Fruit fly (Drosophila melanogaster) whole organism, embryonic: ENCODE results near the gene CG10208.

Experiments
- Atf3 ChIP-seq: fragments of 200-800 bp; sonication (Bioruptor generic); optimal IDR thresholded peaks from 3 replicates; lab custom pipeline; 2016; ENCODE audit warnings: missing biosample characterization, missing genetic modification characterization
- Atf6 ChIP-seq: fragments of 200-800 bp; sonication (Bioruptor generic); IDR thresholded peaks from 2 replicates; pipeline ENCODE4 v1.3.6; 2022; ENCODE audit warnings: missing biosample characterization, missing genetic modification characterization
- CG10147 ChIP-seq: fragments of 200-800 bp; sonication (Bioruptor generic); optimal IDR thresholded peaks from 2 replicates; lab custom pipeline; 2019; ENCODE audit warnings: missing biosample characterization, mild to moderate bottlenecking, missing genetic modification characterization, moderate library complexity
- CG10543 ChIP-seq: fragments of 200-800 bp; sonication (Bioruptor generic); optimal IDR thresholded peaks from 3 replicates; lab custom pipeline; 2017; ENCODE audit warnings: missing biosample characterization, mild to moderate bottlenecking, missing genetic modification characterization, moderate library complexity
- CG10654 ChIP-seq: fragments of 200-800 bp; sonication (Bioruptor generic); optimal IDR thresholded peaks from 2 replicates; lab custom pipeline; 2016; ENCODE audit warnings: missing biosample characterization, missing genetic modification characterization
- CG11504 ChIP-seq: fragments of 200-800 bp; sonication (Bioruptor generic); optimal IDR thresholded peaks from 3 replicates; lab custom pipeline; 2019; ENCODE audit warnings: missing biosample characterization, mild to moderate bottlenecking, missing genetic modification characterization, moderate library complexity
- CG12769 ChIP-seq: fragments of 200-800 bp; sonication (Bioruptor generic); optimal IDR thresholded peaks from 2 replicates; lab custom pipeline; 2019; ENCODE audit warnings: missing biosample characterization, mild to moderate bottlenecking, missing genetic modification characterization, moderate library complexity
- CG13287 ChIP-seq: fragments of 200-800 bp; sonication (Bioruptor generic); IDR thresholded peaks from 2 replicates; pipeline ENCODE4 v1.3.6; 2022; ENCODE audit warnings: missing biosample characterization, missing genetic modification characterization; ENCODE audit not compliant: partially characterized antibody
- CG14050 ChIP-seq: fragments of 200-800 bp; sonication (Bioruptor generic); IDR thresholded peaks from 3 replicates; pipeline ENCODE4 v1.3.6; 2022; ENCODE audit warnings: missing biosample characterization, missing genetic modification characterization
- CG14441 ChIP-seq: fragments of 200-800 bp; sonication (Bioruptor generic); IDR thresholded peaks from 2 replicates; pipeline ENCODE4 v1.3.6; 2022; ENCODE audit warnings: missing biosample characterization, missing genetic modification characterization
- CG14667 ChIP-seq: fragments of 200-800 bp; sonication (Bioruptor generic); IDR thresholded peaks from 2 replicates; pipeline ENCODE4 v1.3.6; 2022; ENCODE audit warnings: missing biosample characterization, missing genetic modification characterization
- CG14860 ChIP-seq: fragments of 200-800 bp; sonication (Bioruptor generic); IDR thresholded peaks from 3 replicates; pipeline ENCODE4 v1.3.6; 2022; ENCODE audit warnings: missing biosample characterization, missing genetic modification characterization; ENCODE audit not compliant: partially characterized antibody
- CG17328 ChIP-seq: fragments of 200-800 bp; sonication (Bioruptor generic); IDR thresholded peaks from 2 replicates; pipeline ENCODE4 v1.3.6; 2022; ENCODE audit warnings: missing biosample characterization, missing genetic modification characterization
- CG2129 ChIP-seq: fragments of 200-800 bp; sonication (Bioruptor generic); IDR thresholded peaks from 2 replicates; pipeline ENCODE4 v1.3.6; 2022; ENCODE audit warnings: missing biosample characterization, missing genetic modification characterization; ENCODE audit not compliant: partially characterized antibody
- CG2199 ChIP-seq: fragments of 200-800 bp; sonication (Bioruptor generic); IDR thresholded peaks from 3 replicates; pipeline ENCODE4 v1.3.6; 2022; ENCODE audit warnings: missing biosample characterization, missing genetic modification characterization
- CG2875 ChIP-seq: fragments of 200-800 bp; sonication (Bioruptor generic); optimal IDR thresholded peaks from 2 replicates; lab custom pipeline; 2017; ENCODE audit warnings: missing biosample characterization, mild to moderate bottlenecking, missing genetic modification characterization, missing genetic modification reagents
- CG30403 ChIP-seq: fragments of 200-800 bp; sonication (Bioruptor generic); optimal IDR thresholded peaks from 3 replicates; lab custom pipeline; 2016; ENCODE audit warnings: missing biosample characterization, missing genetic modification characterization
- CG32767 ChIP-seq: fragments of 200-800 bp; sonication (Bioruptor generic); IDR thresholded peaks from 2 replicates; pipeline ENCODE4 v1.3.6; 2022; ENCODE audit warnings: missing biosample characterization, missing genetic modification characterization
- CG3281 ChIP-seq: fragments of 200-800 bp; sonication (Bioruptor generic); optimal IDR thresholded peaks from 3 replicates; lab custom pipeline; 2017; ENCODE audit warnings: missing biosample characterization, mild to moderate bottlenecking, missing genetic modification characterization
- CG3726 ChIP-seq: fragments of 200-800 bp; sonication (Bioruptor generic); IDR thresholded peaks from 3 replicates; pipeline ENCODE4, ENCODE4 v1.3.6; 2022; ENCODE audit warnings: missing biosample characterization, missing genetic modification characterization
- CG5245 ChIP-seq: fragments of 200-800 bp; sonication (Bioruptor generic); optimal IDR thresholded peaks from 3 replicates; lab custom pipeline; 2016; ENCODE audit warnings: missing biosample characterization, missing genetic modification characterization
- CG6689 ChIP-seq: fragments of 200-800 bp; sonication (Bioruptor generic); IDR thresholded peaks from 2 replicates; pipeline ENCODE4 v1.3.6; 2022; ENCODE audit warnings: missing biosample characterization, missing genetic modification characterization
- CG7372 ChIP-seq: fragments of 200-800 bp; sonication (Bioruptor generic); IDR thresholded peaks from 2 replicates; pipeline ENCODE4 v1.3.6; 2022; ENCODE audit warnings: missing biosample characterization, missing genetic modification characterization
- CG7556 ChIP-seq: fragments of 200-800 bp; sonication (Bioruptor generic); optimal IDR thresholded peaks from 2 replicates; lab custom pipeline; 2017; ENCODE audit warnings: missing biosample characterization, mild to moderate bottlenecking, missing genetic modification characterization
- CG9609 ChIP-seq: fragments of 200-800 bp; sonication (Bioruptor generic); optimal IDR thresholded peaks from 3 replicates; lab custom pipeline; 2016; ENCODE audit warnings: missing biosample characterization, missing genetic modification characterization
- Elba2 ChIP-seq: fragments of 200-800 bp; sonication (Bioruptor generic); optimal IDR thresholded peaks from 3 replicates; lab custom pipeline; 2016; ENCODE audit warnings: missing biosample characterization, missing genetic modification characterization
- Fer1 ChIP-seq: fragments of 200-800 bp; sonication (Bioruptor generic); optimal IDR thresholded peaks from 2 replicates; lab custom pipeline; 2017; ENCODE audit warnings: missing biosample characterization, mild to moderate bottlenecking, missing genetic modification characterization
- HHEX ChIP-seq: fragments of 200-800 bp; sonication (Bioruptor generic); optimal IDR thresholded peaks from 3 replicates; lab custom pipeline; 2017; ENCODE audit warnings: missing biosample characterization, mild to moderate bottlenecking, missing genetic modification characterization, missing genetic modification reagents
- HLH3B ChIP-seq: fragments of 200-800 bp; sonication (Bioruptor generic); IDR thresholded peaks from 2 replicates; pipeline ENCODE4 v1.3.6; 2022; ENCODE audit warnings: missing biosample characterization, missing genetic modification characterization
- HLH54F ChIP-seq: fragments of 200-800 bp; sonication (Bioruptor generic); optimal IDR thresholded peaks from 3 replicates; lab custom pipeline; 2016; ENCODE audit warnings: missing biosample characterization, missing genetic modification characterization
- Hand ChIP-seq: fragments of 200-800 bp; sonication (Bioruptor generic); optimal IDR thresholded peaks from 2 replicates; lab custom pipeline; 2017; ENCODE audit warnings: mild to moderate bottlenecking, missing biosample characterization, missing genetic modification reagents, missing genetic modification characterization
- NK7.1 ChIP-seq: fragments of 200-800 bp; sonication (Bioruptor generic); optimal IDR thresholded peaks from 3 replicates; lab custom pipeline; 2016; ENCODE audit warnings: missing biosample characterization, missing genetic modification characterization
- Optix ChIP-seq: fragments of 200-800 bp; sonication (Bioruptor generic); IDR thresholded peaks from 3 replicates; pipeline ENCODE4 v1.3.6; 2022; ENCODE audit warnings: missing biosample characterization, missing genetic modification characterization
- Poxn ChIP-seq: fragments of 200-800 bp; sonication (Bioruptor generic); IDR thresholded peaks from 2 replicates; pipeline ENCODE4 v1.3.6; 2022; ENCODE audit warnings: missing biosample characterization, missing genetic modification characterization
- Rx ChIP-seq: fragments of 200-800 bp; sonication (Bioruptor generic); IDR thresholded peaks from 2 replicates; pipeline ENCODE4 v1.3.6; 2022; ENCODE audit warnings: missing biosample characterization, missing genetic modification characterization
- Sox100B ChIP-seq: fragments of 200-800 bp; sonication (Bioruptor generic); optimal IDR thresholded peaks from 3 replicates; lab custom pipeline; 2018; ENCODE audit warnings: missing biosample characterization, mild to moderate bottlenecking, missing genetic modification characterization
- TFAM ChIP-seq: fragments of 200-800 bp; sonication (Bioruptor generic); optimal IDR thresholded peaks from 2 replicates; lab custom pipeline; 2017; ENCODE audit warnings: missing biosample characterization, missing genetic modification characterization, inconsistent platforms
- Usf ChIP-seq: fragments of 200-800 bp; sonication (Bioruptor generic); optimal IDR thresholded peaks from 2 replicates; lab custom pipeline; 2017; ENCODE audit warnings: missing genotype, missing biosample characterization, missing genetic modification characterization
- dimm ChIP-seq: fragments of 200-800 bp; sonication (Bioruptor generic); IDR thresholded peaks from 2 replicates; pipeline ENCODE4 v1.3.6; 2022; ENCODE audit warnings: missing biosample characterization, missing genetic modification characterization
- disco-r ChIP-seq: fragments of 200-800 bp; sonication (Bioruptor generic); optimal IDR thresholded peaks from 2 replicates; lab custom pipeline; 2016; ENCODE audit warnings: missing biosample characterization, missing genetic modification characterization
- ftz-f1 ChIP-seq: fragments of 200-800 bp; sonication (Bioruptor generic); optimal IDR thresholded peaks from 2 replicates; lab custom pipeline; 2016; ENCODE audit warnings: missing biosample characterization, missing genetic modification characterization
- gfzf ChIP-seq: fragments of 200-800 bp; sonication (Bioruptor generic); optimal IDR thresholded peaks from 2 replicates; lab custom pipeline; 2016; ENCODE audit warnings: missing biosample characterization, mild to moderate bottlenecking, missing genetic modification characterization, moderate library complexity
- jing ChIP-seq: fragments of 200-800 bp; sonication (Bioruptor generic); optimal IDR thresholded peaks from 2 replicates; lab custom pipeline; 2018; ENCODE audit warnings: missing biosample characterization, mild to moderate bottlenecking, missing genetic modification characterization
- kay ChIP-seq: fragments of 200-800 bp; sonication (Bioruptor generic); optimal IDR thresholded peaks from 2 replicates; lab custom pipeline; 2016; ENCODE audit warnings: missing biosample characterization, missing genetic modification characterization
- lbe ChIP-seq: fragments of 200-800 bp; sonication (Bioruptor generic); optimal IDR thresholded peaks from 2 replicates; lab custom pipeline; 2016; ENCODE audit warnings: missing biosample characterization, mild to moderate bottlenecking, missing genetic modification characterization
- pb ChIP-seq: fragments of 200-800 bp; sonication (Bioruptor generic); optimal IDR thresholded peaks from 3 replicates; lab custom pipeline; 2016; ENCODE audit warnings: missing biosample characterization, missing genetic modification characterization
- pros ChIP-seq: fragments of 200-800 bp; sonication (Bioruptor generic); optimal IDR thresholded peaks from 3 replicates; lab custom pipeline; 2019; ENCODE audit warnings: missing biosample characterization, mild to moderate bottlenecking, missing genetic modification characterization, moderate library complexity
- ranshi ChIP-seq: fragments of 200-800 bp; sonication (Bioruptor generic); IDR thresholded peaks from 2 replicates; pipeline ENCODE4 v1.3.6; 2022; ENCODE audit warnings: missing biosample characterization, missing genetic modification characterization
- sens ChIP-seq: fragments of 200-800 bp; sonication (Bioruptor generic); peaks from one replicate; lab custom pipeline; 2016; ENCODE audit warnings: missing biosample characterization, missing genetic modification characterization
- stc ChIP-seq: fragments of 200-800 bp; sonication (Bioruptor generic); IDR thresholded peaks from 2 replicates; pipeline ENCODE4 v1.3.6; 2022; ENCODE audit warnings: missing biosample characterization, missing genetic modification characterization

The CG10208 gene

dm6 chr3R:23723381-23724034, 50.4 kb downstream of the CG10208 start (continued):
- TF ChIP-seq sens (GFP tag; lab: Kevin White, UChicago) (peak; percentile 93), dimm (peak; percentile 39; the same call in 1 of the 2 replicates), Atf6 (GFP tag; lab: Robert Waterston, UW) (peak; percentile 52; the same call in 1 of the 2 replicates), CG7556 (GFP tag; lab: Kevin White, UChicago) (no peak), Usf (GFP tag; lab: Kevin White, UChicago) (no peak), kay (GFP tag; lab: Kevin White, UChicago) (peak; percentile 41), CG2199 (GFP tag; lab: Robert Waterston, UW) (0 out of 3 replicates have a peak, but pooled peaks have one; percentile 42), gfzf (no peak), jing (GFP tag; lab: Kevin White, UChicago) (no peak), pb (GFP tag; lab: Kevin White, UChicago) (peak; percentile 73), CG13287 (GFP tag; lab: Robert Waterston, UW) (no peak), lbe (GFP tag; lab: Kevin White, UChicago) (peak; percentile 39), CG14050 (peak; percentile 69; the same call in 2 of the 3 replicates), stc (GFP tag; lab: Robert Waterston, UW) (peak; percentile 73), pros (GFP tag; lab: Kevin White, UChicago) (no peak), Elba2 (GFP tag; lab: Kevin White, UChicago) (no peak), ranshi (GFP tag; lab: Robert Waterston, UW) (peak; percentile 61; the same call in 1 of the 2 replicates), CG5245 (GFP tag; lab: Kevin White, UChicago) (no peak), Poxn (GFP tag; lab: Robert Waterston, UW) (no peak), HLH3B (peak; percentile 82; the same call in 1 of the 2 replicates), CG2129 (GFP tag; lab: Robert Waterston, UW) (no peak), HLH54F (no peak), disco-r (no peak), CG3726 (GFP tag; lab: Robert Waterston, UW) (peak; percentile 79; the same call in 2 of the 3 replicates), CG14860 (GFP tag; lab: Robert Waterston, UW) (no peak), Fer1 (GFP tag; lab: Kevin White, UChicago) (peak; percentile 80), Rx (GFP tag; lab: Robert Waterston, UW) (no peak; the same call in 1 of the 2 replicates), TFAM (peak; percentile 13), CG7372 (GFP tag; lab: Robert Waterston, UW) (no peak), CG10654 (GFP tag; lab: Kevin White, UChicago) (no peak), CG10147 (GFP tag; lab: Kevin White, UChicago) (no peak), CG3281 (GFP tag; lab: Kevin White, UChicago) (no peak), ftz-f1 (GFP tag; lab: Kevin White, UChicago) (no peak), CG2875 (GFP tag; lab: Kevin White, UChicago) (peak; percentile 68), CG11504 (peak; percentile 73), NK7.1 (GFP tag; lab: Kevin White, UChicago) (no peak), CG30403 (GFP tag; lab: Kevin White, UChicago) (no peak), CG14667 (GFP tag; lab: Robert Waterston, UW) (no peak), CG10543 (GFP tag; lab: Kevin White, UChicago) (peak; percentile 44), CG14441 (GFP tag; lab: Robert Waterston, UW) (peak; percentile 43; the same call in 1 of the 2 replicates), CG9609 (GFP tag; lab: Kevin White, UChicago) (no peak), CG6689 (GFP tag; lab: Robert Waterston, UW) (no peak), Optix (GFP tag; lab: Robert Waterston, UW) (peak; percentile 42; the same call in 1 of the 3 replicates), Atf3 (no peak), CG17328 (GFP tag; lab: Robert Waterston, UW) (peak; percentile 38; the same call in 1 of the 2 replicates), Sox100B (GFP tag; lab: Kevin White, UChicago) (peak; percentile 64), Hand (GFP tag; lab: Kevin White, UChicago) (no peak), HHEX (GFP tag; lab: Kevin White, UChicago) (peak; percentile 84), CG32767 (peak; percentile 47), CG12769 (tag; lab: Kevin White, UChicago) (no peak)
